Comparison of ENCODE assay signal across 1 fruit fly cellular context in genomic region chr3L:8308891-8309352, dm6.
A peak's percentile ranks its signal among the peaks of the same experiment; 100 is the strongest.
TF ChIP-seq lines count a peak whose summit lies in the region.

BI-1 (minus strand) TSS chr3L:8308941.

TF ChIP-seq in whole organism, embryonic, 481 proteins besides CTCF, POLR2A, EP300 and RAD21 (continued from another document and continues in another):
- TF ChIP-seq hkb (optimal IDR thresholded peaks at IDR 0.05; lab: Kevin White, UChicago) (peak; percentile 82), hkb (GFP tag; IDR thresholded peaks at IDR 0.05; lab: Robert Waterston, UW) (no peak), CG4360 (GFP tag; IDR thresholded peaks at IDR 0.05; lab: Robert Waterston, UW) (no peak), Ets65A (GFP tag; lab: Kevin White, UChicago) (peak; percentile 94), CG14050 (GFP tag; IDR thresholded peaks at IDR 0.05; lab: Robert Waterston, UW) (no peak), CG12744 (GFP tag; optimal IDR thresholded peaks at IDR 0.05; lab: Kevin White, UChicago) (no peak), CG10431 (GFP tag; optimal IDR thresholded peaks at IDR 0.05; lab: Kevin White, UChicago) (peak; percentile 2), CG18476 (GFP tag; optimal IDR thresholded peaks at IDR 0.05; lab: Kevin White, UChicago) (peak; percentile 57), lola (GFP tag; optimal IDR thresholded peaks at IDR 0.05; lab: Kevin White, UChicago) (peak in 1 of 3 experiments; percentile 50), Nf-YB (GFP tag; optimal IDR thresholded peaks at IDR 0.05; lab: Kevin White, UChicago) (peak; percentile 41), E2f2 (GFP tag; IDR thresholded peaks at IDR 0.05; lab: Robert Waterston, UW) (peak; percentile 83), z (GFP tag; IDR thresholded peaks at IDR 0.05; lab: Robert Waterston, UW) (no peak), CG17829 (tag; optimal IDR thresholded peaks at IDR 0.05; lab: Kevin White, UChicago) (peak; percentile 55), CG17361 (GFP tag; IDR thresholded peaks at IDR 0.05; lab: Robert Waterston, UW) (peak; percentile 88), croc (GFP tag; conservative IDR thresholded peaks at IDR 0.05; lab: Robert Waterston, UW) (peak; percentile 16; the same call in 1 of the 3 replicates), fd96Cb (tag; optimal IDR thresholded peaks at IDR 0.05; lab: Kevin White, UChicago) (peak; percentile 24), CG1832 (GFP tag; optimal IDR thresholded peaks at IDR 0.05; lab: Kevin White, UChicago) (no peak), CG12659 (GFP tag; optimal IDR thresholded peaks at IDR 0.05; lab: Kevin White, UChicago) (peak; percentile 80), CG30431 (GFP tag; optimal IDR thresholded peaks at IDR 0.05; lab: Kevin White, UChicago) (no peak), H2.0 (GFP tag; IDR thresholded peaks at IDR 0.05; lab: Robert Waterston, UW) (no peak), unpg (GFP tag; optimal IDR thresholded peaks at IDR 0.05; lab: Kevin White, UChicago) (peak; percentile 56), crc (GFP tag; optimal IDR thresholded peaks at IDR 0.05; lab: Kevin White, UChicago) (no peak), CG11695 (GFP tag; IDR thresholded peaks at IDR 0.05; lab: Robert Waterston, UW) (no peak), CG17568 (GFP tag; optimal IDR thresholded peaks at IDR 0.05; lab: Kevin White, UChicago) (peak; percentile 4), fd102C (GFP tag; optimal IDR thresholded peaks at IDR 0.05; lab: Kevin White, UChicago) (no peak), CG7786 (GFP tag; optimal IDR thresholded peaks at IDR 0.05; lab: Kevin White, UChicago) (no peak), kni (GFP tag; optimal IDR thresholded peaks at IDR 0.05; lab: Kevin White, UChicago) (peak; percentile 83), Adf1 (GFP tag; IDR thresholded peaks at IDR 0.05; lab: Robert Waterston, UW) (0 out of 2 replicates have a peak, but pooled peaks have one; percentile 18), YL-1 (GFP tag; optimal IDR thresholded peaks at IDR 0.05; lab: Kevin White, UChicago) (peak; percentile 88), onecut (GFP tag; IDR thresholded peaks at IDR 0.05; lab: Robert Waterston, UW) (no peak; the same call in 1 of the 2 replicates), sug (tag; optimal IDR thresholded peaks at IDR 0.05; lab: Kevin White, UChicago) (peak; percentile 88), trem (tag; optimal IDR thresholded peaks at IDR 0.05; lab: Kevin White, UChicago) (peak; percentile 42), maf-S (GFP tag; optimal IDR thresholded peaks at IDR 0.05; lab: Kevin White, UChicago) (peak; percentile 29), CG6854 (GFP tag; optimal IDR thresholded peaks at IDR 0.05; lab: Kevin White, UChicago) (no peak), pzg (GFP tag; optimal IDR thresholded peaks at IDR 0.05; lab: Kevin White, UChicago) (peak; percentile 59), CG10366 (GFP tag; IDR thresholded peaks at IDR 0.05; lab: Robert Waterston, UW) (0 out of 2 replicates have a peak, but pooled peaks have one; percentile 7), Meics (GFP tag; optimal IDR thresholded peaks at IDR 0.05; lab: Kevin White, UChicago) (peak; percentile 76), bab2 (GFP tag; optimal IDR thresholded peaks at IDR 0.05; lab: Kevin White, UChicago) (peak; percentile 27), stwl (tag; optimal IDR thresholded peaks at IDR 0.05; lab: Kevin White, UChicago) (peak; percentile 76), Dad (GFP tag; optimal IDR thresholded peaks at IDR 0.05; lab: Kevin White, UChicago) (peak; percentile 55), PHDP (tag; optimal IDR thresholded peaks at IDR 0.05; lab: Kevin White, UChicago) (peak; percentile 57), cwo (GFP tag; optimal IDR thresholded peaks at IDR 0.05; lab: Kevin White, UChicago) (peak; percentile 63), caup (GFP tag; optimal IDR thresholded peaks at IDR 0.05; lab: Kevin White, UChicago; ENCODE audit: severe bottlenecking) (peak; percentile 76), B-H2 (GFP tag; optimal IDR thresholded peaks at IDR 0.05; lab: Kevin White, UChicago) (peak; percentile 74), CG16815 (GFP tag; optimal IDR thresholded peaks at IDR 0.05; lab: Kevin White, UChicago) (peak; percentile 23), CG14667 (GFP tag; IDR thresholded peaks at IDR 0.05; lab: Robert Waterston, UW) (no peak), CG3995 (GFP tag; optimal IDR thresholded peaks at IDR 0.05; lab: Kevin White, UChicago) (peak; percentile 44), CG3847 (GFP tag; IDR thresholded peaks at IDR 0.05; lab: Robert Waterston, UW) (peak; percentile 84), CG3838 (GFP tag; optimal IDR thresholded peaks at IDR 0.05; lab: Kevin White, UChicago) (no peak), sens (GFP tag; lab: Kevin White, UChicago) (peak; percentile 89), bbx (GFP tag; IDR thresholded peaks at IDR 0.05; lab: Robert Waterston, UW; ENCODE audit: partially characterized antibody) (no peak), Nf-YC (tag; optimal IDR thresholded peaks at IDR 0.05; lab: Kevin White, UChicago) (peak; percentile 74), lbe (GFP tag; optimal IDR thresholded peaks at IDR 0.05; lab: Kevin White, UChicago) (peak; percentile 48), al (GFP tag; IDR thresholded peaks at IDR 0.05; lab: Robert Waterston, UW) (peak; percentile 53), Bdp1 (GFP tag; optimal IDR thresholded peaks at IDR 0.05; lab: Kevin White, UChicago) (peak; percentile 32), CG5245 (GFP tag; optimal IDR thresholded peaks at IDR 0.05; lab: Kevin White, UChicago) (peak; percentile 35), sob (GFP tag; IDR thresholded peaks at IDR 0.05; lab: Robert Waterston, UW) (peak; percentile 83), CG8089 (GFP tag; optimal IDR thresholded peaks at IDR 0.05; lab: Kevin White, UChicago) (no peak), CG4617 (GFP tag; optimal IDR thresholded peaks at IDR 0.05; lab: Kevin White, UChicago; ENCODE audit: borderline replicate concordance) (peak; percentile 63), dysf (GFP tag; IDR thresholded peaks at IDR 0.05; lab: Robert Waterston, UW) (peak; percentile 62; the same call in 2 of the 3 replicates), CG6175 (GFP tag; IDR thresholded peaks at IDR 0.05; lab: Robert Waterston, UW) (0 out of 3 replicates have a peak, but pooled peaks have one; percentile 7), amos (GFP tag; IDR thresholded peaks at IDR 0.05; lab: Robert Waterston, UW; ENCODE audit: partially characterized antibody) (0 out of 2 replicates have a peak, but pooled peaks have one; percentile 10), nerfin-1 (tag; optimal IDR thresholded peaks at IDR 0.05; lab: Kevin White, UChicago) (peak; percentile 70), zfh2 (GFP tag; optimal IDR thresholded peaks at IDR 0.05; lab: Kevin White, UChicago) (peak; percentile 78), insv (GFP tag; optimal IDR thresholded peaks at IDR 0.05; lab: Kevin White, UChicago) (peak in 1 of 2 experiments; percentile 41), tx (GFP tag; optimal IDR thresholded peaks at IDR 0.05; lab: Kevin White, UChicago) (no peak), Scr (GFP tag; IDR thresholded peaks at IDR 0.05; lab: Robert Waterston, UW; ENCODE audit: partially characterized antibody) (no peak), row (GFP tag; IDR thresholded peaks at IDR 0.05; lab: Robert Waterston, UW) (peak; percentile 94), CG7556 (GFP tag; optimal IDR thresholded peaks at IDR 0.05; lab: Kevin White, UChicago) (peak; percentile 74), CG18262 (tag; optimal IDR thresholded peaks at IDR 0.05; lab: Kevin White, UChicago) (peak; percentile 64), CG2129 (GFP tag; IDR thresholded peaks at IDR 0.05; lab: Robert Waterston, UW; ENCODE audit: partially characterized antibody) (no peak), CG16813 (GFP tag; IDR thresholded peaks at IDR 0.05; lab: Robert Waterston, UW; ENCODE audit: partially characterized antibody) (no peak), CG7271 (tag; optimal IDR thresholded peaks at IDR 0.05; lab: Kevin White, UChicago) (no peak), bsh (GFP tag; optimal IDR thresholded peaks at IDR 0.05; lab: Kevin White, UChicago) (peak in 1 of 2 experiments; percentile 50), hbn (GFP tag; IDR thresholded peaks at IDR 0.05; lab: Robert Waterston, UW; ENCODE audit: partially characterized antibody) (0 out of 2 replicates have a peak, but pooled peaks have one; percentile 16), Lhr (GFP tag; optimal IDR thresholded peaks at IDR 0.05; lab: Kevin White, UChicago) (peak; percentile 26), Hr3 (GFP tag; optimal IDR thresholded peaks at IDR 0.05; lab: Kevin White, UChicago) (peak; percentile 57), CG17328 (GFP tag; IDR thresholded peaks at IDR 0.05; lab: Robert Waterston, UW) (peak; percentile 29; the same call in 1 of the 2 replicates), slbo (GFP tag; IDR thresholded peaks at IDR 0.05; lab: Robert Waterston, UW) (peak; percentile 54), CG15696 (tag; optimal IDR thresholded peaks at IDR 0.05; lab: Kevin White, UChicago) (peak; percentile 61), CG10654 (GFP tag; optimal IDR thresholded peaks at IDR 0.05; lab: Kevin White, UChicago) (peak; percentile 65), dmrt11E (tag; optimal IDR thresholded peaks at IDR 0.05; lab: Kevin White, UChicago) (peak; percentile 60), CG11723 (GFP tag; optimal IDR thresholded peaks at IDR 0.05; lab: Kevin White, UChicago) (no peak), ind (GFP tag; optimal IDR thresholded peaks at IDR 0.05; lab: Kevin White, UChicago) (peak; percentile 65), CG1233 (GFP tag; optimal IDR thresholded peaks at IDR 0.05; lab: Kevin White, UChicago) (peak; percentile 79), Vsx1 (GFP tag; optimal IDR thresholded peaks at IDR 0.05; lab: Kevin White, UChicago) (no peak), jumu (GFP tag; optimal IDR thresholded peaks at IDR 0.05; lab: Kevin White, UChicago) (peak; percentile 15), Rx (GFP tag; IDR thresholded peaks at IDR 0.05; lab: Robert Waterston, UW) (0 out of 2 replicates have a peak, but pooled peaks have one; percentile 3), dpn (GFP tag; optimal IDR thresholded peaks at IDR 0.05; lab: Kevin White, UChicago) (peak; percentile 45 to 62), CG13775 (GFP tag; optimal IDR thresholded peaks at IDR 0.05; lab: Kevin White, UChicago) (peak; percentile 61), CG2712 (tag; optimal IDR thresholded peaks at IDR 0.05; lab: Kevin White, UChicago) (peak; percentile 67), pum (GFP tag; optimal IDR thresholded peaks at IDR 0.05; lab: Kevin White, UChicago) (peak; percentile 51), ems (GFP tag; optimal IDR thresholded peaks at IDR 0.05; lab: Kevin White, UChicago) (peak; percentile 28), Dip3 (GFP tag; optimal IDR thresholded peaks at IDR 0.05; lab: Kevin White, UChicago) (peak; percentile 32), org-1 (GFP tag; optimal IDR thresholded peaks at IDR 0.05; lab: Kevin White, UChicago) (peak; percentile 41), CG6689 (GFP tag; IDR thresholded peaks at IDR 0.05; lab: Robert Waterston, UW) (peak; percentile 71), CG33557 (GFP tag; optimal IDR thresholded peaks at IDR 0.05; lab: Kevin White, UChicago) (peak; percentile 58), en (GFP tag; optimal IDR thresholded peaks at IDR 0.05; lab: Kevin White, UChicago) (no peak), Dbx (GFP tag; IDR thresholded peaks at IDR 0.05; lab: Robert Waterston, UW) (peak; percentile 74; the same call in 2 of the 3 replicates), Fer2 (tag; optimal IDR thresholded peaks at IDR 0.05; lab: Kevin White, UChicago) (peak; percentile 60), D (optimal IDR thresholded peaks at IDR 0.05; lab: Kevin White, UChicago) (no peak), D (GFP tag; optimal IDR thresholded peaks at IDR 0.05; lab: Kevin White, UChicago) (peak; percentile 44), ato (GFP tag; IDR thresholded peaks at IDR 0.05; lab: Robert Waterston, UW; ENCODE audit: partially characterized antibody) (no peak), fru (optimal IDR thresholded peaks at IDR 0.05; lab: Kevin White, UChicago) (no peak), CG10274 (GFP tag; optimal IDR thresholded peaks at IDR 0.05; lab: Kevin White, UChicago) (peak; percentile 22), CG10209 (GFP tag; optimal IDR thresholded peaks at IDR 0.05; lab: Kevin White, UChicago) (peak; percentile 54), crp (GFP tag; optimal IDR thresholded peaks at IDR 0.05; lab: Kevin White, UChicago) (peak; percentile 2 to 83), Oli (tag; optimal IDR thresholded peaks at IDR 0.05; lab: Kevin White, UChicago) (peak; percentile 56), Hr51 (GFP tag; optimal IDR thresholded peaks at IDR 0.05; lab: Kevin White, UChicago) (peak in 1 of 2 experiments; percentile 5), kay (GFP tag; optimal IDR thresholded peaks at IDR 0.05; lab: Kevin White, UChicago) (peak; percentile 80), lilli (GFP tag; optimal IDR thresholded peaks at IDR 0.05; lab: Kevin White, UChicago) (peak; percentile 59), Sry-δ (GFP tag; optimal IDR thresholded peaks at IDR 0.05; lab: Kevin White, UChicago) (peak; percentile 13), CG3407 (GFP tag; optimal IDR thresholded peaks at IDR 0.05; lab: Kevin White, UChicago) (peak; percentile 9), vfl (GFP tag; optimal IDR thresholded peaks at IDR 0.05; lab: Kevin White, UChicago) (peak; percentile 33), sc (optimal IDR thresholded peaks at IDR 0.05; lab: Kevin White, UChicago) (no peak), sc (GFP tag; optimal IDR thresholded peaks at IDR 0.05; lab: Kevin White, UChicago) (peak; percentile 42), klu (GFP tag; IDR thresholded peaks at IDR 0.05; lab: Robert Waterston, UW) (peak; percentile 62; the same call in 1 of the 2 replicates), tin (GFP tag; optimal IDR thresholded peaks at IDR 0.05; lab: Kevin White, UChicago) (peak; percentile 69), CG32532 (GFP tag; IDR thresholded peaks at IDR 0.05; lab: Robert Waterston, UW) (peak; percentile 43), MBD-R2 (GFP tag; IDR thresholded peaks at IDR 0.05; lab: Robert Waterston, UW) (peak; percentile 50), ara (GFP tag; IDR thresholded peaks at IDR 0.05; lab: Robert Waterston, UW) (no peak), vnd (GFP tag; IDR thresholded peaks at IDR 0.05; lab: Robert Waterston, UW; ENCODE audit: partially characterized antibody) (no peak), CoRest (tag; optimal IDR thresholded peaks at IDR 0.05; lab: Kevin White, UChicago) (peak; percentile 84), mirr (GFP tag; optimal IDR thresholded peaks at IDR 0.05; lab: Kevin White, UChicago) (peak; percentile 33), Hsf (GFP tag; optimal IDR thresholded peaks at IDR 0.05; lab: Kevin White, UChicago) (peak; percentile 52), CG17385 (GFP tag; optimal IDR thresholded peaks at IDR 0.05; lab: Kevin White, UChicago) (peak; percentile 56), CG7963 (GFP tag; IDR thresholded peaks at IDR 0.05; lab: Robert Waterston, UW; ENCODE audit: partially characterized antibody) (no peak), Trl (optimal IDR thresholded peaks at IDR 0.05; lab: Kevin White, UChicago) (no peak), Trl (GFP tag; optimal IDR thresholded peaks at IDR 0.05; lab: Kevin White, UChicago) (peak; percentile 63)
